Worm (Caenorhabditis elegans) whole organism, L3 larva: ENCODE data around the gene lips-9.

Source experiments
- R02D3.7 ChIP-seq: fragments of 150-350 bp; optimal IDR thresholded peaks from 2 replicates; lab custom pipeline; 2014; ENCODE audit warnings: missing biosample characterization, missing genetic modification characterization
- ZK546.5 ChIP-seq: sonication (generic microtip); optimal IDR thresholded peaks from 2 replicates; lab custom pipeline; 2017; ENCODE audit warnings: missing biosample characterization, missing genetic modification characterization
- aly-2 ChIP-seq: fragments of 150-350 bp; optimal IDR thresholded peaks from 2 replicates; lab custom pipeline; 2014; ENCODE audit warnings: missing biosample characterization, missing genetic modification characterization
- ama-1 ChIP-seq: fragments of 150-350 bp; optimal IDR thresholded peaks from 2 replicates; lab custom pipeline; 2018
- ceh-16 ChIP-seq: sonication (generic microtip); optimal IDR thresholded peaks from 2 replicates; lab custom pipeline; 2017; ENCODE audit warnings: missing biosample characterization, missing genetic modification characterization
- ceh-28 ChIP-seq: fragments of 150-350 bp; optimal IDR thresholded peaks from 2 replicates; lab custom pipeline; 2014; ENCODE audit warnings: missing biosample characterization, missing genetic modification reagents, missing genetic modification characterization
- ceh-82 ChIP-seq: fragments of 150-350 bp; optimal IDR thresholded peaks from 2 replicates; lab custom pipeline; 2014; ENCODE audit warnings: missing biosample characterization, missing genetic modification characterization
- ceh-9 ChIP-seq: sonication (generic microtip); optimal IDR thresholded peaks from 2 replicates; lab custom pipeline; 2018; ENCODE audit warnings: missing biosample characterization, missing genetic modification characterization
- daf-12 ChIP-seq: fragments of 150-350 bp; optimal IDR thresholded peaks from 2 replicates; lab custom pipeline; 2014; ENCODE audit warnings: missing biosample characterization, missing genetic modification reagents, missing genetic modification characterization
- egl-27 ChIP-seq: sonication (generic microtip); optimal IDR thresholded peaks from 4 replicates; lab custom pipeline; 2017; ENCODE audit warnings: missing biosample characterization, missing genetic modification reagents, missing genetic modification characterization
- egl-5 ChIP-seq: fragments of 150-350 bp; optimal IDR thresholded peaks from 2 replicates; lab custom pipeline; 2017; ENCODE audit warnings: missing biosample characterization, missing genetic modification reagents, missing genetic modification characterization, inconsistent platforms
- elt-1 ChIP-seq: fragments of 150-350 bp; optimal IDR thresholded peaks from 2 replicates; lab custom pipeline; 2014; ENCODE audit warnings: missing biosample characterization, missing genetic modification characterization
- elt-2 ChIP-seq: sonication (generic microtip); optimal IDR thresholded peaks from 2 replicates; lab custom pipeline; 2016; ENCODE audit warnings: missing genetic modification reagents, mild to moderate bottlenecking, missing genetic modification characterization, missing compliant biosample characterization
- elt-3 ChIP-seq, 3 experiments: fragments of 150-350 bp in 1 of 3; sonication (generic microtip) in 2 of 3; optimal IDR thresholded peaks; 2 replicates in 2 of 3; 4 replicates in 1 of 3; lab custom pipeline; 2014 to 2017; ENCODE audit warnings: missing biosample characterization in 3 of 3, missing genetic modification characterization in 3 of 3
- eor-1 ChIP-seq, 2 experiments: fragments of 150-350 bp; optimal IDR thresholded peaks; 2 replicates each; lab custom pipeline; 2014 to 2018; ENCODE audit warnings: missing biosample characterization in 2 of 2, missing genetic modification characterization in 2 of 2
- fkh-10 ChIP-seq: sonication (generic microtip); optimal IDR thresholded peaks from 2 replicates; lab custom pipeline; 2017; ENCODE audit warnings: missing biosample characterization, missing genetic modification reagents, missing genetic modification characterization
- fkh-2 ChIP-seq: fragments of 150-350 bp; optimal IDR thresholded peaks from 2 replicates; lab custom pipeline; 2014; ENCODE audit warnings: missing biosample characterization, missing genetic modification reagents, missing genetic modification characterization
- fos-1 ChIP-seq: fragments of 150-350 bp; optimal IDR thresholded peaks from 2 replicates; lab custom pipeline; 2014; ENCODE audit warnings: missing biosample characterization, missing genetic modification characterization
- hmg-11 ChIP-seq: sonication (generic microtip); optimal IDR thresholded peaks from 2 replicates; lab custom pipeline; 2016; ENCODE audit warnings: missing genetic modification characterization, missing compliant biosample characterization
- jun-1 ChIP-seq: fragments of 150-350 bp; optimal IDR thresholded peaks from 2 replicates; lab custom pipeline; 2014; ENCODE audit warnings: missing biosample characterization, missing genetic modification reagents, missing genetic modification characterization
- lin-15B ChIP-seq: fragments of 150-350 bp; optimal IDR thresholded peaks from 2 replicates; lab custom pipeline; 2014; ENCODE audit warnings: missing biosample characterization, missing genetic modification characterization
- lin-39 ChIP-seq: fragments of 150-350 bp; optimal IDR thresholded peaks from 2 replicates; lab custom pipeline; 2018; ENCODE audit warnings: missing biosample characterization, missing genetic modification reagents, missing genetic modification characterization
- lsy-12 ChIP-seq: sonication (generic microtip); optimal IDR thresholded peaks from 2 replicates; lab custom pipeline; 2016; ENCODE audit warnings: mild to moderate bottlenecking, missing genetic modification characterization, missing compliant biosample characterization
- mdl-1 ChIP-seq: fragments of 150-350 bp; optimal IDR thresholded peaks from 2 replicates; lab custom pipeline; 2014; ENCODE audit warnings: missing biosample characterization, missing genetic modification characterization
- mml-1 ChIP-seq: fragments of 150-350 bp; sonication (generic microtip); optimal IDR thresholded peaks from 3 replicates; lab custom pipeline; 2014; ENCODE audit warnings: missing biosample characterization, missing genetic modification characterization
- nfya-1 ChIP-seq: sonication (generic microtip); optimal IDR thresholded peaks from 2 replicates; lab custom pipeline; 2017; ENCODE audit warnings: missing genetic modification characterization, mild to moderate bottlenecking, missing compliant biosample characterization, antibody characterized with exemption, moderate library complexity; ENCODE audit not compliant: insufficient read depth
- nhr-11 ChIP-seq: fragments of 150-350 bp; optimal IDR thresholded peaks from 2 replicates; lab custom pipeline; 2014; ENCODE audit warnings: missing biosample characterization, missing genetic modification characterization
- nhr-12 ChIP-seq: fragments of 150-350 bp; optimal IDR thresholded peaks from 2 replicates; lab custom pipeline; 2014; ENCODE audit warnings: missing biosample characterization, missing genetic modification characterization
- nhr-23 ChIP-seq: fragments of 150-350 bp; optimal IDR thresholded peaks from 2 replicates; lab custom pipeline; 2014; ENCODE audit warnings: missing biosample characterization, missing genetic modification reagents, missing genetic modification characterization
- nhr-237 ChIP-seq: fragments of 150-350 bp; optimal IDR thresholded peaks from 2 replicates; lab custom pipeline; 2014; ENCODE audit warnings: missing biosample characterization, missing genetic modification characterization
- nhr-25 ChIP-seq: sonication (generic microtip); optimal IDR thresholded peaks from 2 replicates; lab custom pipeline; 2017; ENCODE audit warnings: missing biosample characterization, missing genetic modification characterization
- nhr-28 ChIP-seq: fragments of 150-350 bp; optimal IDR thresholded peaks from 2 replicates; lab custom pipeline; 2014; ENCODE audit warnings: missing biosample characterization, missing genetic modification characterization
- nhr-43 ChIP-seq: sonication (generic microtip); optimal IDR thresholded peaks from 2 replicates; lab custom pipeline; 2016; ENCODE audit warnings: mild to moderate bottlenecking, missing genetic modification characterization, missing compliant biosample characterization; ENCODE audit not compliant: poor library complexity, severe bottlenecking
- nhr-67 ChIP-seq: fragments of 150-350 bp; optimal IDR thresholded peaks from 2 replicates; lab custom pipeline; 2014; ENCODE audit warnings: missing biosample characterization, missing genetic modification characterization
- nhr-76 ChIP-seq: fragments of 150-350 bp; sonication (generic microtip); optimal IDR thresholded peaks from 5 replicates; lab custom pipeline; 2014; ENCODE audit warnings: missing biosample characterization, missing genetic modification characterization
- nhr-77 ChIP-seq: fragments of 150-350 bp; optimal IDR thresholded peaks from 2 replicates; lab custom pipeline; 2014; ENCODE audit warnings: missing biosample characterization, missing genetic modification characterization
- pha-4 ChIP-seq: fragments of 150-350 bp; optimal IDR thresholded peaks from 2 replicates; lab custom pipeline; 2014; ENCODE audit warnings: missing biosample characterization, missing genetic modification reagents, missing genetic modification characterization
- pqm-1 ChIP-seq: fragments of 150-350 bp; optimal IDR thresholded peaks from 2 replicates; lab custom pipeline; 2017; ENCODE audit warnings: missing biosample characterization, missing genetic modification characterization, inconsistent platforms
- sea-2 ChIP-seq: fragments of 150-350 bp; sonication (generic microtip); optimal IDR thresholded peaks from 4 replicates; lab custom pipeline; 2014; ENCODE audit warnings: missing biosample characterization, missing genetic modification reagents, missing genetic modification characterization
- skn-1 ChIP-seq: fragments of 150-350 bp; optimal IDR thresholded peaks from 2 replicates; lab custom pipeline; 2014; ENCODE audit warnings: missing biosample characterization, missing genetic modification characterization
- snpc-4 ChIP-seq: fragments of 150-350 bp; optimal IDR thresholded peaks from 2 replicates; lab custom pipeline; 2014; ENCODE audit warnings: missing biosample characterization, missing genetic modification characterization
- tbx-2 ChIP-seq: sonication (generic microtip); optimal IDR thresholded peaks from 2 replicates; lab custom pipeline; 2016; ENCODE audit warnings: mild to moderate bottlenecking, missing genetic modification characterization, missing compliant biosample characterization
- unc-39 ChIP-seq: sonication (generic microtip); optimal IDR thresholded peaks from 4 replicates; lab custom pipeline; 2017; ENCODE audit warnings: missing biosample characterization, missing genetic modification characterization
- unc-62 ChIP-seq: fragments of 150-350 bp; sonication (generic microtip); optimal IDR thresholded peaks from 4 replicates; lab custom pipeline; 2014; ENCODE audit warnings: missing biosample characterization, missing genetic modification reagents, missing genetic modification characterization
- zag-1 ChIP-seq: fragments of 150-350 bp; optimal IDR thresholded peaks from 2 replicates; lab custom pipeline; 2014; ENCODE audit warnings: missing biosample characterization, missing genetic modification characterization
- ztf-11 ChIP-seq: fragments of 150-350 bp; optimal IDR thresholded peaks from 2 replicates; lab custom pipeline; 2014; ENCODE audit warnings: missing biosample characterization, missing genetic modification characterization
- ztf-4 ChIP-seq: fragments of 150-350 bp; optimal IDR thresholded peaks from 2 replicates; lab custom pipeline; 2014; ENCODE audit warnings: missing biosample characterization, missing genetic modification characterization

Gene lips-9

ce11 chrII:12948158-12948557 lies 13.0 kb upstream of the lips-9 start, which contains the start of gene F58G1.7:
Gene F58G1.7, minus strand, starts transcription at chrII:12948258.
- TF ChIP-seq lin-15B (no peak), nhr-237 (no peak), nhr-23 (tag; lab: Kevin White, UChicago) (no peak), ztf-4 (tag; lab: Kevin White, UChicago) (no peak), snpc-4 (no peak), nhr-25 (tag; lab: Kevin White, UChicago) (no peak), mdl-1 (tag; lab: Kevin White, UChicago) (no peak), fos-1 (no peak), R02D3.7 (tag; lab: Kevin White, UChicago) (no peak), ceh-16 (tag; lab: Kevin White, UChicago) (no peak)

ce11 chrII:12944587-12945126 lies 9.5 kb upstream of the lips-9 start:
- TF ChIP-seq ztf-11 (tag; lab: Kevin White, UChicago) (no peak), skn-1 (tag; lab: Kevin White, UChicago) (peak; percentile 75), daf-12 (tag; lab: Kevin White, UChicago) (peak; percentile 16), lsy-12 (tag; lab: Kevin White, UChicago) (peak; percentile 91), egl-5 (tag; lab: Kevin White, UChicago) (peak; percentile 39), nhr-76 (tag; lab: Kevin White, UChicago) (peak; percentile 56), unc-62 (peak; percentile 50), ZK546.5 (tag; lab: Kevin White, UChicago) (no peak), nfya-1 (tag; lab: Kevin White, UChicago) (peak; percentile 88), fkh-10 (GFP tag; lab: Kevin White, UChicago) (no peak), eor-1 (tag; optimal IDR thresholded peaks at IDR 0.05; lab: Kevin White, UChicago) (no peak), ceh-9 (tag; lab: Kevin White, UChicago) (no peak), nhr-43 (peak; percentile 96), ceh-28 (tag; lab: Kevin White, UChicago) (peak; percentile 86), sea-2 (GFP tag; lab: Kevin White, UChicago) (no peak), snpc-4 (peak; percentile 100), nhr-23 (tag; lab: Kevin White, UChicago) (peak; percentile 88), lin-39 (tag; lab: Kevin White, UChicago) (peak; percentile 95), mdl-1 (tag; lab: Kevin White, UChicago) (peak; percentile 20), aly-2 (peak; percentile 94), lin-15B (peak; percentile 72), elt-2 (peak; percentile 87), tbx-2 (peak; percentile 94), jun-1 (tag; lab: Kevin White, UChicago) (peak; percentile 95), nhr-11 (tag; lab: Kevin White, UChicago) (peak; percentile 21), nhr-67 (tag; lab: Kevin White, UChicago) (no peak), ama-1 (lab: Kevin White, UChicago) (peak; percentile 100), nhr-77 (tag; lab: Kevin White, UChicago) (peak; percentile 86), ceh-82 (tag; lab: Kevin White, UChicago) (peak; percentile 89), zag-1 (tag; lab: Kevin White, UChicago) (peak; percentile 52), mml-1 (tag; lab: Kevin White, UChicago) (no peak), elt-3 (tag; optimal IDR thresholded peaks at IDR 0.05; lab: Kevin White, UChicago) (peak; percentile 45 to 96 (median 85)), ztf-4 (tag; lab: Kevin White, UChicago) (peak; percentile 41), egl-27 (no peak), unc-39 (tag; lab: Kevin White, UChicago) (no peak), nhr-12 (no peak), pqm-1 (tag; lab: Kevin White, UChicago) (peak; percentile 88), R02D3.7 (tag; lab: Kevin White, UChicago) (peak; percentile 81), nhr-25 (tag; lab: Kevin White, UChicago) (peak; percentile 95), ceh-16 (tag; lab: Kevin White, UChicago) (peak; percentile 23), nhr-28 (tag; lab: Kevin White, UChicago) (peak; percentile 78), nhr-237 (no peak), fos-1 (peak; percentile 17), fkh-2 (peak; percentile 51), elt-1 (tag; lab: Kevin White, UChicago) (no peak), pha-4 (tag; lab: Kevin White, UChicago) (peak; percentile 87), hmg-11 (tag; lab: Kevin White, UChicago) (peak; percentile 96)
